Worm (Caenorhabditis elegans) whole organism, L1 larva: ENCODE measurements around the gene efk-1.

ENCODE experiments used
- nhr-237 ChIP-seq: fragments of 150-350 bp; optimal IDR thresholded peaks from 2 replicates; lab custom pipeline; 2014; ENCODE audit warnings: missing biosample characterization, missing genetic modification characterization
- unc-62 ChIP-seq: fragments of 150-350 bp; optimal IDR thresholded peaks from 2 replicates; lab custom pipeline; 2014; ENCODE audit warnings: missing biosample characterization, missing genetic modification reagents, missing genetic modification characterization

DNA sequence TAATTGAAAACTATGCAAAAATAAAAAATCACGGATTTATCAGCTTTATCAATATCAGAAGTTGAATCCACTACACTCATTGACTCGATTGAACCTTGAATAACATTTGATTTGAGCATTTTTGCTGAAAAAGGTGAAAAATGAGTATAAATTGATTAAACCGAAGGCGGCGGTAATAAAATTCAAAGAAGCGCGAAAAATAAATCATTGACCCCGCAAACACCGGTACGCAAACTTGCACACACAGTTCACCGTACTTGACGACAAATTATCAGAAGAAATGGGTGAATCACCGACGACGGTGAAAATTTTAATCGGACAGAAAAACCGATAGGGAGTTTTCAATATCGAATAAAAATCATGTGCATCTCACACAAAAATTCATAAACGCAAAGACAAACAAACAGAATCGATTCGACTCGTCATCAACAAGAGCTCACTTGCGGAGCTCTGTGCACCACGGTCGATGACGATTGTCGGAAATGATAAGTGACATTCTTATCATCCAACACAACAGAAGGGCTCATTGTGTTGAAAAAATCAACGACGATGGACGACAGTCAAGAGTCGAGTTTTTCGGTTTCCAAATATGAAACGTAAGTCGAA, 18.8 kb downstream of the efk-1 start, which contains the start of the genes wht-7 and Y42G9A.1:
- TF ChIP-seq nhr-237 = no peak
- TF ChIP-seq unc-62 = no peak
